Worm (Caenorhabditis elegans): ENCODE measurements around the gene tbh-1.

ce11 chrX:15541437-15541836, 36.7 kb upstream of the tbh-1 start:
- TF ChIP-seq dao-5 (tag; optimal IDR thresholded peaks at IDR 0.05), result no peak
- no peak for TF ChIP-seq him-1 (tag; optimal IDR thresholded peaks at IDR 0.05)
